Worm (Caenorhabditis elegans) whole organism, L1 larva: ENCODE measurements around the gene F37H8.6.

Experiments used
- ceh-88 ChIP-seq: fragments of 200-800 bp; sonication (Bioruptor generic); IDR thresholded peaks from 2 replicates; pipeline ENCODE4 v1.3.6; 2022; ENCODE audit warnings: missing genetic modification characterization, missing compliant biosample characterization
- ces-1 ChIP-seq: fragments of 150-350 bp; optimal IDR thresholded peaks from 2 replicates; lab custom pipeline; 2014; ENCODE audit warnings: missing biosample characterization, missing genetic modification reagents, missing genetic modification characterization
- dpl-1 ChIP-seq, 3 experiments: fragments of 150-350 bp in 2 of 3; sonication (generic microtip) in 1 of 3; optimal IDR thresholded peaks; 2 replicates each; lab custom pipeline; 2014 to 2017; ENCODE audit warnings: missing biosample characterization in 3 of 3, missing genetic modification characterization in 3 of 3, missing genetic modification reagents in 3 of 3
- egl-27 ChIP-seq, 2 experiments: fragments of 150-350 bp in 1 of 2; sonication (generic microtip); optimal IDR thresholded peaks; 3 replicates each; lab custom pipeline; 2017 to 2018; ENCODE audit warnings: missing biosample characterization in 2 of 2, missing genetic modification characterization in 2 of 2, missing genetic modification reagents in 2 of 2
- elt-3 ChIP-seq, 6 experiments: fragments of 150-350 bp in 1 of 6; sonication (generic microtip); optimal IDR thresholded peaks; 2 replicates each; lab custom pipeline; 2017 to 2018; ENCODE audit warnings: missing biosample characterization in 6 of 6, missing genetic modification characterization in 6 of 6, inconsistent platforms in 1 of 6
- lin-13 ChIP-seq: fragments of 150-350 bp; optimal IDR thresholded peaks from 2 replicates; lab custom pipeline; 2014; ENCODE audit warnings: missing biosample characterization, missing genetic modification reagents, missing genetic modification characterization
- nhr-237 ChIP-seq: fragments of 150-350 bp; optimal IDR thresholded peaks from 2 replicates; lab custom pipeline; 2014; ENCODE audit warnings: missing biosample characterization, missing genetic modification characterization
- pag-3 ChIP-seq: sonication (generic microtip); optimal IDR thresholded peaks from 2 replicates; lab custom pipeline; 2017; ENCODE audit warnings: missing genetic modification characterization, mild to moderate bottlenecking, missing compliant biosample characterization, antibody characterized with exemption, borderline replicate concordance; ENCODE audit not compliant: insufficient read depth
- pqm-1 ChIP-seq: sonication (generic microtip); optimal IDR thresholded peaks from 3 replicates; lab custom pipeline; 2017; ENCODE audit warnings: missing biosample characterization, missing genetic modification characterization
- snpc-4 ChIP-seq: fragments of 150-350 bp; optimal IDR thresholded peaks from 2 replicates; lab custom pipeline; 2014; ENCODE audit warnings: missing biosample characterization, missing genetic modification characterization
- sox-4 ChIP-seq: sonication (generic microtip); optimal IDR thresholded peaks from 2 replicates; lab custom pipeline; 2016; ENCODE audit warnings: missing genetic modification characterization, missing compliant biosample characterization
- tbx-2 ChIP-seq: sonication (generic microtip); optimal IDR thresholded peaks from 2 replicates; lab custom pipeline; 2016; ENCODE audit warnings: missing genetic modification characterization, missing compliant biosample characterization
- unc-62 ChIP-seq: fragments of 150-350 bp; optimal IDR thresholded peaks from 2 replicates; lab custom pipeline; 2014; ENCODE audit warnings: missing biosample characterization, missing genetic modification reagents, missing genetic modification characterization
- vab-15 ChIP-seq: sonication (generic microtip); optimal IDR thresholded peaks from 2 replicates; lab custom pipeline; 2017; ENCODE audit warnings: missing genotype, mild to moderate bottlenecking, missing genetic modification characterization, missing compliant biosample characterization

- no peak for TF ChIP-seq elt-3 (tag; optimal IDR thresholded peaks at IDR 0.05; lab: Kevin White, UChicago)
- TF ChIP-seq pag-3 (tag; lab: Kevin White, UChicago), result no peak
- TF ChIP-seq unc-62 (GFP tag; lab: Kevin White, UChicago), result no peak
- no peak for TF ChIP-seq dpl-1 (GFP tag; optimal IDR thresholded peaks at IDR 0.05; lab: Kevin White, UChicago)
- no peak for TF ChIP-seq sox-4 (tag; lab: Kevin White, UChicago)
- TF ChIP-seq ces-1, result no peak
- TF ChIP-seq egl-27 (tag; optimal IDR thresholded peaks at IDR 0.05; lab: Kevin White, UChicago), result no peak
- TF ChIP-seq tbx-2 (tag; lab: Kevin White, UChicago), result no peak
- TF ChIP-seq nhr-237 (tag; lab: Kevin White, UChicago), result no peak
- TF ChIP-seq vab-15 (tag; lab: Kevin White, UChicago), result no peak
- TF ChIP-seq pqm-1 (tag; lab: Kevin White, UChicago), result no peak
- no peak for TF ChIP-seq lin-13 (GFP tag; lab: Kevin White, UChicago)
- no peak for TF ChIP-seq ceh-88 (GFP tag; lab: Robert Waterston, UW)
- no peak for TF ChIP-seq snpc-4
These were observed 42.4 kb downstream of the F37H8.6 start, which contains the start of gene F40F8.5 for ce11 chrII:11134828-11135227.
